Worm (Caenorhabditis elegans): ENCODE measurements around the gene ZK470.4.

The ZK470.4 gene

DNA sequence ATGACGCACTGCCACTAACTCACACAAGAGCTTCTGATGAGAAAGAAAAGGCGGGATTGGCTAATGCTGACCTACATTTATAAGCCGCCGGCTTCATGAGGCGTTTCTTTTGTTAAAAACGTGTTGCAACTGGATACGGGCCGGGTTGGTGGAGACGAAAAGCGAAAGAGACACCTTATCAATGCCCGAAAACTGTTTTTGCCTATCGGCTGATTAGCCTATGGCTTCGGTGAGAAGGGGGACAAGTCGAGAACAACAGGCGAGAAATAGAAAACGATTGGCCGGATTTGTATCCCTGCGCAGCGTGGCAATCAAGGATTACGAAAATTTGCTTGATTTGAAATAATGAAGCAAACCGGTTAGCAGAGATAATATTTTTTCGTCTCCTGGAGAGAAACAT lies 28.2 kb downstream of the ZK470.4 start, which contains the start of gene F09F9.2:
F09F9.2 (minus strand) TSS at position 25 of the 400 bp plus-strand sequence.
- TF ChIP-seq hmg-4 (GFP tag; optimal IDR thresholded peaks at IDR 0.05) (no peak), ceh-13 (GFP tag; optimal IDR thresholded peaks at IDR 0.05) (no peak), tra-4 (tag; optimal IDR thresholded peaks at IDR 0.05) (no peak), ceh-36 (tag; optimal IDR thresholded peaks at IDR 0.05) (no peak), tbx-37 (GFP tag; conservative IDR thresholded peaks at IDR 0.05) (no peak)

DNA sequence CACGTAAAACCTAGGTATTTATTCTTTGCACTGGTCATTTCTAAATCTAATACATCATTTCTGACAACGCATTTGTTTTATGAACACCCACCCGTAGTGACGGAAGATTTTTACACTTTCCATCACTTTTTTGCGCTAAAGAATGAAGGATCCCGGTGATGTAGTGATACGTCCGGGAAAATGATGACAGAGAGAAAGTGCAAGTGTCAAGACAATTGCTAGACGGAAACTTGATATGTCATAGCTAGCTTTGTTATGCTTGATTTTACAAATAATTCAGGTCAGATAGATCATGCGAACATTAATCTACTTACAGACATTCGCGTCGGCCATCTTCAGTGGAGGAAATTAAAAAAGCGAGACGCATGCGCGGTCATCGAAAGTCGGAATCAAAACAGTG lies 29.6 kb downstream of the ZK470.4 start:
- TF ChIP-seq scrt-1 (GFP tag; IDR thresholded peaks at IDR 0.05) (no peak), aly-1 (tag; optimal IDR thresholded peaks at IDR 0.05) (no peak), ceh-36 (tag; optimal IDR thresholded peaks at IDR 0.05) (no peak), ama-1 (optimal IDR thresholded peaks at IDR 0.05) (no peak), B0310.2 (tag; optimal IDR thresholded peaks at IDR 0.05) (no peak), hmbx-1 (tag; optimal IDR thresholded peaks at IDR 0.05) (no peak), pes-1 (GFP tag; IDR thresholded peaks at IDR 0.05) (no peak), sea-1 (GFP tag; conservative IDR thresholded peaks at IDR 0.05) (no peak), ets-7 (tag; optimal IDR thresholded peaks at IDR 0.05) (no peak), hnd-1 (tag; optimal IDR thresholded peaks at IDR 0.05) (no peak), tbx-37 (GFP tag; conservative IDR thresholded peaks at IDR 0.05) (no peak), F13C5.2 (tag; optimal IDR thresholded peaks at IDR 0.05) (no peak), tra-4 (tag; optimal IDR thresholded peaks at IDR 0.05) (no peak)

DNA sequence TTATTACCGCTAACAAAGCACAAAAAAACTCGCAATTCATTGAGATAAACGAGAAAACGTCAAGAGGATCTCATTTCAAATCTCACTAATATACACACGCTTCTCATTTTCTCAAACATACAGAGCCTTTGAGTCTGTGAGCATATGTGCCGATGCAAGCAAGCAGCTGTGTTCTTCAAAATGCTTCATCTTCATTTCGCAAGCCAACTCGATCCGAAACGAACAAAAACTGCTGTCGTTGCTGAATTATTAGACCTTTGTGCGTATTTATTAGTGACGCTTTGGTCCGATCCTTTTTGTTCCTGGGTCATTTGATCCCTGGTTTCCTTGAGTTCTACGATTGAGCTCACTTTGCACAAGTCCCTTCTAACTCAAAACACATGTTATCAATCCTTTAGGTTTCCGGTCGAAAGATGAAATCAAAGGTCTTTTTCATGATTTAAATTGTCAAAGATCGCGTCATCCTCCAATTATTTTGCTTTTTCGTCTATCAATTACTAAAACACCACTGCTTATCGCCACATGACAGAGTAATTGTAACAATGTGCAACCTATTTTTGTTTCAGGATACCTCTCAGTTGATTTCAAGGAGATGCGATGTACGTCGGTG lies 32.6 kb downstream of the ZK470.4 start, which contains the start of gene R02E4.2:
R02E4.2 (plus strand) TSS at position 560 of the 610 bp plus-strand sequence.
- no peak for TF ChIP-seq hmg-4 (GFP tag; optimal IDR thresholded peaks at IDR 0.05)
- no peak for TF ChIP-seq aly-1 (tag; optimal IDR thresholded peaks at IDR 0.05)
- no peak for TF ChIP-seq ceh-13 (GFP tag; optimal IDR thresholded peaks at IDR 0.05)
- no peak for TF ChIP-seq hmbx-1 (tag; optimal IDR thresholded peaks at IDR 0.05)
- no peak for TF ChIP-seq tra-4 (tag; optimal IDR thresholded peaks at IDR 0.05)
- TF ChIP-seq hnd-1 (tag; optimal IDR thresholded peaks at IDR 0.05): no peak
- TF ChIP-seq sea-1 (GFP tag; conservative IDR thresholded peaks at IDR 0.05): no peak
- no peak for TF ChIP-seq F13C5.2 (tag; optimal IDR thresholded peaks at IDR 0.05)

DNA sequence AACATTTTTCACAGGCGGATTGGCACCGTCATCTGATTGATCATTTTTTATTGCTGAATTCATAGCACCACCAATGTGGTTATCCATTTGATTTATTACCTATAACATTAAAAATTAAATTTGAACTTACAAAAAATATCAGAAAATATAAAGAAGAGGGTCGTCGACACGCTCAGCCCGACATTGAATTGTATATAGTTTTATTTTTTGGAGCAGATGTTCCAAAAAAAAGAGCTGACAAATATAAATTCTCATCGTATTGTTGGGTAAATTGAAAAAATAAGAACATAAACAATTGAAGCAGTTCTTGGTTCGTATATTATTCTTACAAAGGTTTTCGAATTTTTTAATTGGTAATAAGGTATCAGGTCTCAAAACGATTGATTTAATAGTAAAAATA lies 35.1 kb downstream of the ZK470.4 start, which contains the start of gene R02E4.1:
R02E4.1 (minus strand) TSS at position 101 of the 400 bp plus-strand sequence.
- no peak for TF ChIP-seq tra-4 (tag; optimal IDR thresholded peaks at IDR 0.05)

DNA sequence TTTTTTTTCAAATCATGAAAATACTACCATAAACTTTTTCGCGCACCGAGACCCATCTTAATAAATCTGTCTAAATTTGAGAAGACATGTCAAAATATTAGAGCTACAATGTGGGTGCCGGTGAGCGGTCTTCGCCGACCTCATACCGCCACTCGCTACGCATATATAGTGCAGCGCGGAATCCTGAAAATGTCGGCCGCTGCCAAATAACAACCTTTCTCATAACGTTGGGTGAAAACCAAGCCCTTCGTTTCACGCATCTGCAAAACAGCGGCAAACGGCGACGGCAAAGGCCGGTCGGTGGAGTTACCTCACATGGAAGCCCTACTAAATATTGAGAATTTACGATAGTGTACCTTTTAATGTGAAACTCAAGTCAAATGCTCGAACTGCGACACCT lies 36.5 kb downstream of the ZK470.4 start:
- TF ChIP-seq flt-1 (GFP tag; IDR thresholded peaks at IDR 0.05) (no peak), hmg-4 (GFP tag; optimal IDR thresholded peaks at IDR 0.05) (no peak), B0310.2 (tag; optimal IDR thresholded peaks at IDR 0.05) (no peak), tra-4 (tag; optimal IDR thresholded peaks at IDR 0.05) (no peak), scrt-1 (GFP tag; IDR thresholded peaks at IDR 0.05) (no peak), hmbx-1 (tag; optimal IDR thresholded peaks at IDR 0.05) (no peak), ceh-36 (tag; optimal IDR thresholded peaks at IDR 0.05) (no peak), ceh-13 (GFP tag; optimal IDR thresholded peaks at IDR 0.05) (no peak), tbx-11 (GFP tag; IDR thresholded peaks at IDR 0.05) (no peak), ama-1 (optimal IDR thresholded peaks at IDR 0.05) (no peak), pes-1 (GFP tag; IDR thresholded peaks at IDR 0.05) (no peak), tbx-37 (GFP tag; conservative IDR thresholded peaks at IDR 0.05) (no peak), hnd-1 (tag; optimal IDR thresholded peaks at IDR 0.05) (no peak), ets-7 (tag; optimal IDR thresholded peaks at IDR 0.05) (no peak), sea-1 (GFP tag; conservative IDR thresholded peaks at IDR 0.05) (no peak), aly-1 (tag; optimal IDR thresholded peaks at IDR 0.05) (no peak), F13C5.2 (tag; optimal IDR thresholded peaks at IDR 0.05) (no peak)

DNA sequence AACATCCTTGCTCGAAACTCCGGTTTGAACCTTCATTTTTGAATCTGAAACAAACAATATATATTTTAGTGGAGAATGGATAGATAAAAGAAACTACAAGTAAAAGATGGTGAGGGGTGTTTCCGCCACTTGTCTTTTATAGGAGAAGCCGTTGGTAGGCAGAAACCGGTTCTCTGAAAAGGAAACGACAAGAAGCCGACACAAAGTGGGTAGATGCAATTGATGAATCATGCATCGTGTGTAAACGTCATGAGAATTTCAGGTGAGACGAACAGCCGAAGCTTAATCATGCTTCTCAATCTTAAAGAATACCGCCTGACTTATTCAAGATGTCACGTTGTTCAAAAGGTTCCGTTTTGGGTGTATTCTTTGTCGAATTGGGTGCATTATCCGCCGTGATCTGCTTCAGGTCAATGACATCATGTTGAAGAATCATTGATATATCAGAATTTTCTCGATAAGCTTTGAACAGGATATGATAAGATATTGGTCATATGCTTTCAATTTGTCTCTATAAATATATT lies 37.4 kb downstream of the ZK470.4 start, which contains the start of gene R02E4.3:
R02E4.3 (minus strand) TSS at position 51 of the 524 bp plus-strand sequence.
- TF ChIP-seq scrt-1 (GFP tag; IDR thresholded peaks at IDR 0.05): no peak
- no peak for TF ChIP-seq ets-7 (tag; optimal IDR thresholded peaks at IDR 0.05)
- no peak for TF ChIP-seq F13C5.2 (tag; optimal IDR thresholded peaks at IDR 0.05)
- no peak for TF ChIP-seq hnd-1 (tag; optimal IDR thresholded peaks at IDR 0.05)
- TF ChIP-seq pes-1 (GFP tag; IDR thresholded peaks at IDR 0.05): no peak
- TF ChIP-seq tbx-11 (GFP tag; IDR thresholded peaks at IDR 0.05): no peak
- no peak for TF ChIP-seq hmbx-1 (tag; optimal IDR thresholded peaks at IDR 0.05)
- no peak for TF ChIP-seq ceh-36 (tag; optimal IDR thresholded peaks at IDR 0.05)
- no peak for TF ChIP-seq flt-1 (GFP tag; IDR thresholded peaks at IDR 0.05)
- TF ChIP-seq hmg-4 (GFP tag; optimal IDR thresholded peaks at IDR 0.05): no peak
- TF ChIP-seq B0310.2 (tag; optimal IDR thresholded peaks at IDR 0.05): no peak
- TF ChIP-seq sea-1 (GFP tag; conservative IDR thresholded peaks at IDR 0.05): no peak
- no peak for TF ChIP-seq tra-4 (tag; optimal IDR thresholded peaks at IDR 0.05)
- TF ChIP-seq aly-1 (tag; optimal IDR thresholded peaks at IDR 0.05): no peak
- TF ChIP-seq ama-1 (optimal IDR thresholded peaks at IDR 0.05): no peak
- no peak for TF ChIP-seq tbx-37 (GFP tag; conservative IDR thresholded peaks at IDR 0.05)
- no peak for TF ChIP-seq ceh-13 (GFP tag; optimal IDR thresholded peaks at IDR 0.05)

DNA sequence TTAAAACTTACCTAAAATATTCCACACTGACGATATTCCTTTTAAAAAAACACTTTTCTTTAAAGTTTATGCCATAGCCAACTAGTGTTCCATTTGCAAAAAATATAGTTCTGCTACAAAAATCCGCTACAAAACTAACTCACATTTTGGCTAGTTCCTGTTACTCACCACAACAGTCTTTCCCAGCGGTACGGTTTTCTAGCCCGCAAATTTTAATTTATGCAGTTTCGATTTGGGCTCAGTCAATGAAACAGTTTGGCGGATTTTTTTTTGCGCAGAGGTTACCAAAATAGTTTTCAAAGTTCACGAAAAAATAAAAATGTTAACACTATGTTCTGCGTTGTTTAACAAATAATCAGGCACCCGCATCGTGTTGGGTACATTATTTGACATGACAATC lies 38.4 kb downstream of the ZK470.4 start:
- TF ChIP-seq aly-1 (tag; optimal IDR thresholded peaks at IDR 0.05) (no peak), hmg-4 (GFP tag; optimal IDR thresholded peaks at IDR 0.05) (no peak), flt-1 (GFP tag; IDR thresholded peaks at IDR 0.05) (no peak), tbx-37 (GFP tag; conservative IDR thresholded peaks at IDR 0.05) (no peak), hnd-1 (tag; optimal IDR thresholded peaks at IDR 0.05) (no peak), scrt-1 (GFP tag; IDR thresholded peaks at IDR 0.05) (no peak), pes-1 (GFP tag; IDR thresholded peaks at IDR 0.05) (no peak), ceh-13 (GFP tag; optimal IDR thresholded peaks at IDR 0.05) (no peak), tbx-11 (GFP tag; IDR thresholded peaks at IDR 0.05) (no peak), ceh-36 (tag; optimal IDR thresholded peaks at IDR 0.05) (no peak), ama-1 (optimal IDR thresholded peaks at IDR 0.05) (no peak), sea-1 (GFP tag; conservative IDR thresholded peaks at IDR 0.05) (no peak), B0310.2 (tag; optimal IDR thresholded peaks at IDR 0.05) (no peak), F13C5.2 (tag; optimal IDR thresholded peaks at IDR 0.05) (no peak), ets-7 (tag; optimal IDR thresholded peaks at IDR 0.05) (no peak), hmbx-1 (tag; optimal IDR thresholded peaks at IDR 0.05) (no peak), tra-4 (tag; optimal IDR thresholded peaks at IDR 0.05) (no peak)
